Worm (Caenorhabditis elegans) whole organism, L4 larva: ENCODE data around the gene T01C8.2.

Experiments
- aly-2 ChIP-seq: sonication (generic microtip); optimal IDR thresholded peaks from 2 replicates; lab custom pipeline; 2018; ENCODE audit warnings: missing biosample characterization, missing genetic modification characterization
- ama-1 ChIP-seq: fragments of 150-350 bp; optimal IDR thresholded peaks from 2 replicates; lab custom pipeline; 2014; ENCODE audit warnings: inconsistent platforms, mixed read lengths
- fkh-10 ChIP-seq: fragments of 150-350 bp; optimal IDR thresholded peaks from 2 replicates; lab custom pipeline; 2014; ENCODE audit warnings: missing biosample characterization, missing genetic modification reagents, missing genetic modification characterization
- lin-13 ChIP-seq: fragments of 150-350 bp; optimal IDR thresholded peaks from 2 replicates; lab custom pipeline; 2014; ENCODE audit warnings: missing biosample characterization, missing genetic modification reagents, missing genetic modification characterization
- lin-38 ChIP-seq: fragments of 200-800 bp; sonication (Bioruptor generic); IDR thresholded peaks from 2 replicates; pipeline ENCODE4 v1.3.6; 2022; ENCODE audit warnings: missing genetic modification reagents, missing genetic modification characterization, missing compliant biosample characterization
- nhr-77 ChIP-seq: fragments of 150-350 bp; optimal IDR thresholded peaks from 2 replicates; lab custom pipeline; 2014; ENCODE audit warnings: missing biosample characterization, missing genetic modification characterization
- set-16 ChIP-seq: fragments of 200-800 bp; sonication (Bioruptor generic); IDR thresholded peaks from 2 replicates; pipeline ENCODE4 v1.3.6; 2022; ENCODE audit warnings: missing genetic modification reagents, missing genetic modification characterization, missing compliant biosample characterization

ce11 chrX:16807015-16807414 lies 20.8 kb downstream of the T01C8.2 start, which contains the start of gene mec-4:
- TF ChIP-seq ama-1 (lab: Kevin White, UChicago) (no peak), set-16 (GFP tag; lab: Robert Waterston, UW) (no peak), fkh-10 (GFP tag; lab: Kevin White, UChicago) (no peak), lin-13 (no peak), nhr-77 (tag; lab: Kevin White, UChicago) (no peak), aly-2 (no peak), lin-38 (no peak)
